Worm (Caenorhabditis elegans): ENCODE measurements around the gene acs-20.

The acs-20 gene

DNA sequence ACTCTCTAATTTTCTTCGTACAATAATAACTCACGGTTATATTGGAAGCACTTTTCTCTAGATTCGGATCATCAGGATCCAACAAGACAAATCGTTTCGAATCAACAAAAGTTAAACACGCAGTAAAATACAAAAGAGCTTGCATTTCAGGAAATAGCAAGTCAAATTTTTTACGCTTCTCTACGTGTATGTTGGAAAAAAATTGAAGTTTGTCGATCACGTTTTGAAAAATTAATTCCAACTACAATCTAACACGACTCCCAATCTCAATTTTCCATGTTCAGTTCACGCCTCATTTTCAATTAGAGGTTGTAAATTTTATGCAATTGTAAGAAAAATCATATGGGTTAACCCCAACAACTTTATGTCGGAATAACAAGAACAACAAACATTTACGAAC is 8.6 kb downstream of the acs-20 start, which contains the start of gene spe-45 (continued):
- TF ChIP-seq F33H1.4 (GFP tag; IDR thresholded peaks at IDR 0.05) (peak; percentile 43), ama-1 (optimal IDR thresholded peaks at IDR 0.05) (no peak), ama-1 (GFP tag; optimal IDR thresholded peaks at IDR 0.05) (peak in 1 of 2 experiments; percentile 74), mel-28 (tag; optimal IDR thresholded peaks at IDR 0.05; ENCODE audit: borderline replicate concordance) (no peak), madf-3 (GFP tag; IDR thresholded peaks at IDR 0.05) (peak; percentile 41; the same call in 1 of the 2 replicates), him-1 (tag; optimal IDR thresholded peaks at IDR 0.05) (peak; percentile 32), lin-26 (GFP tag; IDR thresholded peaks at IDR 0.05) (peak; percentile 78), lsl-1 (GFP tag; optimal IDR thresholded peaks at IDR 0.05) (peak; percentile 28), ztf-28 (GFP tag; IDR thresholded peaks at IDR 0.05) (no peak), lin-35 (GFP tag; optimal IDR thresholded peaks at IDR 0.05) (peak in 1 of 3 experiments; percentile 38), snpc-1.1 (tag; optimal IDR thresholded peaks at IDR 0.05; ENCODE audit: insufficient read depth) (no peak), rcor-1 (GFP tag; IDR thresholded peaks at IDR 0.05) (peak; percentile 32; the same call in 1 of the 2 replicates), Y95B8A.8 (GFP tag; IDR thresholded peaks at IDR 0.05) (0 out of 2 replicates have a peak, but pooled peaks have one; percentile 37), F39B2.1 (GFP tag; IDR thresholded peaks at IDR 0.05) (0 out of 2 replicates have a peak, but pooled peaks have one; percentile 2), ets-4 (GFP tag; optimal IDR thresholded peaks at IDR 0.05) (no peak), snpc-4 (GFP tag; optimal IDR thresholded peaks at IDR 0.05) (no peak), snpc-4 (tag; optimal IDR thresholded peaks at IDR 0.05) (peak in 2 of 4 experiments; percentile 15 to 47), hsf-1 (GFP tag; IDR thresholded peaks at IDR 0.05) (peak; percentile 58; the same call in 1 of the 2 replicates), Y53G8AR.9 (GFP tag; conservative IDR thresholded peaks at IDR 0.05) (peak; percentile 79), hrde-1 (tag; optimal IDR thresholded peaks at IDR 0.05; ENCODE audit: borderline replicate concordance) (peak; percentile 28), sptf-2 (GFP tag; optimal IDR thresholded peaks at IDR 0.05) (no peak), lin-54 (GFP tag; optimal IDR thresholded peaks at IDR 0.05) (peak; percentile 73), ekl-4 (GFP tag; IDR thresholded peaks at IDR 0.05) (peak; percentile 78), B0336.3 (GFP tag; IDR thresholded peaks at IDR 0.05) (peak; percentile 83), ceh-40 (GFP tag; IDR thresholded peaks at IDR 0.05) (no peak), madf-6 (GFP tag; IDR thresholded peaks at IDR 0.05) (peak; percentile 73), B0019.2 (GFP tag; conservative IDR thresholded peaks at IDR 0.05) (no peak), F37B4.10 (GFP tag; IDR thresholded peaks at IDR 0.05) (no peak), ceh-58 (GFP tag; IDR thresholded peaks at IDR 0.05) (peak; percentile 24; the same call in 1 of the 2 replicates), snpc-3.4 (tag; optimal IDR thresholded peaks at IDR 0.05) (peak; percentile 43), F52B5.7 (tag; optimal IDR thresholded peaks at IDR 0.05) (peak; percentile 21)

DNA sequence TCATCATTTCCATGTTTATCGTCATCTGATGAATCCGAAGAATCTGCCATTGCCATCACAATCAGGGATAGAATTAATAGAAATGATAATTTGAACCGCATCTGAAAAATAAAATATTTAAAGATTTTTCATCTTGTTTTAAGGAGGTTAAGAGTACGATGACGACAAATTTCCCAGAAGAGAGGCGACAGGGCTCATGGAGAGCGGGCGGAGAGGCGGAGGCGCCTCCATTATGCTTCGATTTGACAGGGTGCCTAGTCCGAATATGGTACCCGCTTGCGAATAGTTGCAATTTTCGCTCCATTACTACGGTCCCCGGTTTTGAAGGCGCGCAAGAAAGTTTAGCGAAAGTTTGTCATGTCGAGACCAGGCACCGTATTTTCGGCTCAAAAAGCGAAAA is 13.4 kb downstream of the acs-20 start, which contains the start of gene F28D1.6:
Gene F28D1.6, minus strand, starts transcription at position 101 of the 400 bp plus-strand sequence.
- TF ChIP-seq zfh-2 (GFP tag; conservative IDR thresholded peaks at IDR 0.05) (no peak), Y53G8AR.9 (GFP tag; conservative IDR thresholded peaks at IDR 0.05) (no peak), F33H1.4 (GFP tag; IDR thresholded peaks at IDR 0.05) (no peak), madf-10 (tag; optimal IDR thresholded peaks at IDR 0.05) (no peak), xnd-1 (tag; optimal IDR thresholded peaks at IDR 0.05) (no peak), attf-5 (GFP tag; optimal IDR thresholded peaks at IDR 0.05) (no peak), unc-130 (GFP tag; optimal IDR thresholded peaks at IDR 0.05) (no peak), die-1 (tag; optimal IDR thresholded peaks at IDR 0.05) (no peak), dox-1 (GFP tag; IDR thresholded peaks at IDR 0.05) (no peak), madf-6 (GFP tag; IDR thresholded peaks at IDR 0.05) (no peak), B0336.3 (GFP tag; IDR thresholded peaks at IDR 0.05) (no peak), nhr-90 (tag; optimal IDR thresholded peaks at IDR 0.05) (no peak), fkh-3 (tag; optimal IDR thresholded peaks at IDR 0.05) (no peak), ceh-100 (GFP tag; IDR thresholded peaks at IDR 0.05) (no peak), hmg-20 (GFP tag; IDR thresholded peaks at IDR 0.05) (no peak), B0261.1 (tag; optimal IDR thresholded peaks at IDR 0.05) (no peak), ekl-4 (GFP tag; IDR thresholded peaks at IDR 0.05) (no peak), F55B11.4 (tag; optimal IDR thresholded peaks at IDR 0.05; ENCODE audit: borderline replicate concordance, insufficient read depth) (no peak)
